Worm (Caenorhabditis elegans): Measurements from ENCODE around the gene ZC204.12.

ZC204.12 gene

ce11 chrII:1621180-1621579, 35.9 kb downstream of the ZC204.12 start, which contains the start of gene fbxa-158:
Gene fbxa-158, minus strand, starts transcription at chrII:1621280.
- TF ChIP-seq fkh-10 (GFP tag; optimal IDR thresholded peaks at IDR 0.05) (no peak), grh-1 (GFP tag; IDR thresholded peaks at IDR 0.05) (no peak), nhr-237 (tag; optimal IDR thresholded peaks at IDR 0.05) (no peak), nhr-11 (tag; optimal IDR thresholded peaks at IDR 0.05) (no peak), F16B12.6 (tag; optimal IDR thresholded peaks at IDR 0.05) (no peak), lir-3 (tag; optimal IDR thresholded peaks at IDR 0.05; ENCODE audit: poor library complexity) (no peak), C16A3.4 (tag; optimal IDR thresholded peaks at IDR 0.05) (no peak), pqm-1 (tag; optimal IDR thresholded peaks at IDR 0.05) (no peak)

- TF ChIP-seq fkh-10 (GFP tag; optimal IDR thresholded peaks at IDR 0.05) (no peak), nhr-47 (tag; optimal IDR thresholded peaks at IDR 0.05) (no peak), ceh-90 (tag; optimal IDR thresholded peaks at IDR 0.05) (no peak), nhr-85 (tag) (no peak), fkh-8 (tag; optimal IDR thresholded peaks at IDR 0.05) (no peak), nhr-20 (tag; optimal IDR thresholded peaks at IDR 0.05) (no peak), vab-15 (tag; optimal IDR thresholded peaks at IDR 0.05) (no peak), ceh-8 (GFP tag; optimal IDR thresholded peaks at IDR 0.05) (no peak), elt-3 (tag; optimal IDR thresholded peaks at IDR 0.05) (no peak), zip-4 (GFP tag; optimal IDR thresholded peaks at IDR 0.05) (no peak), nhr-11 (tag; optimal IDR thresholded peaks at IDR 0.05) (no peak), ceh-63 (GFP tag; optimal IDR thresholded peaks at IDR 0.05) (no peak), lin-35 (GFP tag; optimal IDR thresholded peaks at IDR 0.05) (no peak), mdl-1 (tag; optimal IDR thresholded peaks at IDR 0.05) (no peak), zag-1 (tag; optimal IDR thresholded peaks at IDR 0.05) (no peak)
Observed at ce11 chrII:1618948-1619347, 38.2 kb downstream of the ZC204.12 start, which contains the start of gene fbxa-166. Gene fbxa-166, minus strand, starts transcription at chrII:1619048.

ce11 chrII:1616382-1616781, 40.7 kb downstream of the ZC204.12 start, which contains the start of gene fbxa-165:
Gene fbxa-165, minus strand, starts transcription at chrII:1616482.
- TF ChIP-seq mdl-1 (tag; optimal IDR thresholded peaks at IDR 0.05) (no peak), lin-39 (tag; optimal IDR thresholded peaks at IDR 0.05) (no peak), dsc-1 (tag; optimal IDR thresholded peaks at IDR 0.05) (no peak), unc-98 (GFP tag; IDR thresholded peaks at IDR 0.05) (no peak), rnt-1 (tag; optimal IDR thresholded peaks at IDR 0.05) (no peak), snpc-4 (tag; optimal IDR thresholded peaks at IDR 0.05) (no peak), C04F5.9 (tag; optimal IDR thresholded peaks at IDR 0.05) (no peak), tbx-2 (tag; optimal IDR thresholded peaks at IDR 0.05) (no peak), ceh-88 (GFP tag; IDR thresholded peaks at IDR 0.05) (no peak), hlh-4 (tag; optimal IDR thresholded peaks at IDR 0.05) (no peak), swsn-7 (tag; optimal IDR thresholded peaks at IDR 0.05) (no peak), fkh-8 (tag; optimal IDR thresholded peaks at IDR 0.05) (no peak)

- TF ChIP-seq unc-98 (GFP tag; IDR thresholded peaks at IDR 0.05) = no peak
- no peak for TF ChIP-seq tlp-1 (tag; optimal IDR thresholded peaks at IDR 0.05)
- TF ChIP-seq nhr-47 (tag; optimal IDR thresholded peaks at IDR 0.05) = no peak
- TF ChIP-seq skn-1 (tag; optimal IDR thresholded peaks at IDR 0.05) = no peak
- TF ChIP-seq hlh-4 (tag; optimal IDR thresholded peaks at IDR 0.05) = no peak
- TF ChIP-seq ztf-4 (tag; optimal IDR thresholded peaks at IDR 0.05) = no peak
Observed at ce11 chrII:1613972-1614371, 43.1 kb downstream of the ZC204.12 start, which contains the start of gene fbxa-164. Gene fbxa-164, minus strand, starts transcription at chrII:1614072.

- TF ChIP-seq C34B4.2 (tag; optimal IDR thresholded peaks at IDR 0.05) (no peak), aha-1 (tag; optimal IDR thresholded peaks at IDR 0.05) (no peak), sup-37 (GFP tag; optimal IDR thresholded peaks at IDR 0.05) (no peak), nhr-71 (tag; optimal IDR thresholded peaks at IDR 0.05) (no peak), xbp-1 (tag; optimal IDR thresholded peaks at IDR 0.05) (no peak)
Observed at ce11 chrII:1610630-1611029, 46.5 kb downstream of the ZC204.12 start, which contains the start of gene fbxa-163. Gene fbxa-163, minus strand, starts transcription at chrII:1610730.

All from whole organism, L1 larva.